Worm (Caenorhabditis elegans): ENCODE data around the gene F45F2.10.

DNA sequence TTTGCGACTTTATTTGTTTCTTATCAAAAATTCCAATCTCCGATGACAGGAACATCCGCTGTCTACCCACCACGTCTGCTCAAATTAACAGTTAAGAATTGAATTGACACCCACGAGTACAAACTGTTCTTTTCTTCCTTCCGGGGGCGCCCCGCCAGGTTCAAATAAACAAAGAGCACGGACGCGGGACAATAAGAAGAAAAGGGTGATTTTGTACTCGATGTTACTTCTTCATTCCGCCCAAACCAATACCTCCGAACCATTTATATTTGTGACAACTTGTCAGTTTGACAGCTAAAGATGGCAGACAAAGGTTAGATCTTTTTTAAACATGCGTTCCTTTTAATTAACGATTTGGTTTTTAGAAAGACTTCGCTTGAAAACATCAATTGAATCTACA lies 7.1 kb upstream of the F45F2.10 start, which contains the start of gene otpl-6:
- TF ChIP-seq W03F9.2 (tag; optimal IDR thresholded peaks at IDR 0.05): no peak
- TF ChIP-seq him-1 (tag; optimal IDR thresholded peaks at IDR 0.05): no peak
- TF ChIP-seq dao-5 (tag; optimal IDR thresholded peaks at IDR 0.05): no peak
